Fruit fly (Drosophila melanogaster) whole organism, embryonic: ENCODE data around the gene 7B2.

Source experiments
- BEAF-32 ChIP-seq: fragments of 200-800 bp; sonication (Bioruptor generic); optimal IDR thresholded peaks from 3 replicates; lab custom pipeline; 2017; ENCODE audit warnings: missing biosample characterization, missing genetic modification characterization, mild to moderate bottlenecking, moderate library complexity, missing genetic modification reagents
- Blimp-1 ChIP-seq: fragments of 200-800 bp; sonication (Bioruptor generic); optimal IDR thresholded peaks from 3 replicates; lab custom pipeline; 2018; ENCODE audit warnings: missing biosample characterization, missing genetic modification characterization, mild to moderate bottlenecking, moderate library complexity, missing genetic modification reagents
- CG1024 ChIP-seq: fragments of 200-800 bp; sonication (Bioruptor generic); IDR thresholded peaks from 2 replicates; pipeline ENCODE4 v1.3.6; 2022; ENCODE audit warnings: missing biosample characterization, missing genetic modification characterization
- CG11560 ChIP-seq: fragments of 200-800 bp; sonication (Bioruptor generic); IDR thresholded peaks from 3 replicates; pipeline ENCODE4 v1.3.6; 2022; ENCODE audit warnings: missing biosample characterization, missing genetic modification characterization
- CG11695 ChIP-seq: fragments of 200-800 bp; sonication (Bioruptor generic); IDR thresholded peaks from 3 replicates; pipeline ENCODE4 v1.3.6; 2022; ENCODE audit warnings: missing biosample characterization, missing genetic modification characterization
- CG12391 ChIP-seq: fragments of 200-800 bp; sonication (Bioruptor generic); optimal IDR thresholded peaks from 3 replicates; lab custom pipeline; 2018; ENCODE audit warnings: missing biosample characterization, mild to moderate bottlenecking, missing genetic modification characterization, moderate library complexity
- CG13287 ChIP-seq: fragments of 200-800 bp; sonication (Bioruptor generic); IDR thresholded peaks from 2 replicates; pipeline ENCODE4 v1.3.6; 2022; ENCODE audit warnings: missing biosample characterization, missing genetic modification characterization; ENCODE audit not compliant: partially characterized antibody
- CG14710 ChIP-seq: fragments of 200-800 bp; sonication (Bioruptor generic); optimal IDR thresholded peaks from 3 replicates; lab custom pipeline; 2019; ENCODE audit warnings: missing biosample characterization, mild to moderate bottlenecking, missing genetic modification characterization, moderate library complexity
- CG14860 ChIP-seq: fragments of 200-800 bp; sonication (Bioruptor generic); IDR thresholded peaks from 3 replicates; pipeline ENCODE4 v1.3.6; 2022; ENCODE audit warnings: missing biosample characterization, missing genetic modification characterization; ENCODE audit not compliant: partially characterized antibody
- CG15601 ChIP-seq: fragments of 200-800 bp; sonication (Bioruptor generic); optimal IDR thresholded peaks from 3 replicates; lab custom pipeline; 2019; ENCODE audit warnings: missing biosample characterization, mild to moderate bottlenecking, missing genetic modification characterization, moderate library complexity
- CG1647 ChIP-seq: fragments of 200-800 bp; sonication (Bioruptor generic); optimal IDR thresholded peaks from 3 replicates; lab custom pipeline; 2016; ENCODE audit warnings: missing biosample characterization, missing genetic modification characterization
- CG17186 ChIP-seq: fragments of 200-800 bp; sonication (Bioruptor generic); optimal IDR thresholded peaks from 3 replicates; lab custom pipeline; 2017; ENCODE audit warnings: missing biosample characterization, missing genetic modification reagents, missing genetic modification characterization
- CG2129 ChIP-seq: fragments of 200-800 bp; sonication (Bioruptor generic); IDR thresholded peaks from 2 replicates; pipeline ENCODE4 v1.3.6; 2022; ENCODE audit warnings: missing biosample characterization, missing genetic modification characterization; ENCODE audit not compliant: partially characterized antibody
- CG30020 ChIP-seq: fragments of 200-800 bp; optimal IDR thresholded peaks from 2 replicates; lab custom pipeline; 2019; ENCODE audit warnings: missing biosample characterization, mild to moderate bottlenecking, missing genetic modification characterization, moderate library complexity
- CG31441 ChIP-seq: fragments of 200-800 bp; sonication (Bioruptor generic); IDR thresholded peaks from 2 replicates; pipeline ENCODE4 v1.3.6; 2022; ENCODE audit warnings: missing biosample characterization, missing genetic modification characterization
- CG32532 ChIP-seq: fragments of 200-800 bp; sonication (Bioruptor generic); IDR thresholded peaks from 2 replicates; pipeline ENCODE4 v1.3.6; 2022; ENCODE audit warnings: missing biosample characterization, missing genetic modification characterization
- CG34224 ChIP-seq: fragments of 200-800 bp; sonication (Bioruptor generic); IDR thresholded peaks from 3 replicates; pipeline ENCODE4 v1.3.6; 2022; ENCODE audit warnings: missing biosample characterization, missing genetic modification characterization; ENCODE audit not compliant: partially characterized antibody
- CG3995 ChIP-seq: fragments of 200-800 bp; sonication (Bioruptor generic); optimal IDR thresholded peaks from 3 replicates; lab custom pipeline; 2016; ENCODE audit warnings: missing biosample characterization, missing genetic modification characterization
- CG6254 ChIP-seq: fragments of 200-800 bp; sonication (Bioruptor generic); optimal IDR thresholded peaks from 3 replicates; lab custom pipeline; 2017; ENCODE audit warnings: mild to moderate bottlenecking, missing biosample characterization, missing genetic modification reagents, missing genetic modification characterization
- CG6791 ChIP-seq: fragments of 200-800 bp; sonication (Bioruptor generic); IDR thresholded peaks from 3 replicates; pipeline ENCODE4 v1.3.6; 2022; ENCODE audit warnings: missing biosample characterization, missing genetic modification characterization; ENCODE audit not compliant: partially characterized antibody
- CG7963 ChIP-seq: fragments of 200-800 bp; sonication (Bioruptor generic); IDR thresholded peaks from 3 replicates; pipeline ENCODE4 v1.3.6; 2022; ENCODE audit warnings: missing biosample characterization, missing genetic modification characterization; ENCODE audit not compliant: partially characterized antibody
- CG8944 ChIP-seq: fragments of 200-800 bp; sonication (Bioruptor generic); optimal IDR thresholded peaks from 3 replicates; lab custom pipeline; 2016; ENCODE audit warnings: missing biosample characterization, missing genetic modification characterization
- CG9797 ChIP-seq: fragments of 200-800 bp; sonication (Bioruptor generic); optimal IDR thresholded peaks from 3 replicates; lab custom pipeline; 2018; ENCODE audit warnings: missing biosample characterization, mild to moderate bottlenecking, missing genetic modification characterization
- Doc3 ChIP-seq: fragments of 200-800 bp; sonication (Bioruptor generic); IDR thresholded peaks from 3 replicates; pipeline ENCODE4 v1.3.6; 2022; ENCODE audit warnings: missing biosample characterization, missing genetic modification characterization; ENCODE audit not compliant: partially characterized antibody
- Dref ChIP-seq: fragments of 200-800 bp; sonication (Bioruptor generic); IDR thresholded peaks from 2 replicates; pipeline ENCODE4 v1.3.6; 2022; ENCODE audit warnings: missing biosample characterization, missing genetic modification characterization
- E2f1 ChIP-seq: fragments of 200-800 bp; sonication (Bioruptor generic); IDR thresholded peaks from 2 replicates; pipeline ENCODE4 v1.3.6; 2022; ENCODE audit warnings: missing biosample characterization, missing genetic modification characterization
- Ets97D ChIP-seq: fragments of 200-800 bp; sonication (Bioruptor generic); optimal IDR thresholded peaks from 3 replicates; lab custom pipeline; 2016; ENCODE audit warnings: missing biosample characterization, missing genetic modification characterization
- Hmx ChIP-seq: fragments of 200-800 bp; sonication (Bioruptor generic); optimal IDR thresholded peaks from 2 replicates; lab custom pipeline; 2016; ENCODE audit warnings: missing biosample characterization, missing genetic modification characterization
- Lpt ChIP-seq: fragments of >200 bp; optimal IDR thresholded peaks from 2 replicates; lab custom pipeline; 2018; ENCODE audit warnings: missing biosample characterization, missing genetic modification characterization
- NfI ChIP-seq: fragments of 200-800 bp; sonication (Bioruptor generic); optimal IDR thresholded peaks from 3 replicates; lab custom pipeline; 2018; ENCODE audit warnings: missing biosample characterization, mild to moderate bottlenecking, missing genetic modification characterization, moderate library complexity
- Oli ChIP-seq: fragments of 200-800 bp; sonication (Bioruptor generic); optimal IDR thresholded peaks from 2 replicates; lab custom pipeline; 2018; ENCODE audit warnings: missing biosample characterization, mild to moderate bottlenecking, missing genetic modification characterization, moderate library complexity
- Sry-δ ChIP-seq: fragments of 200-800 bp; sonication (Bioruptor generic); optimal IDR thresholded peaks from 2 replicates; lab custom pipeline; 2016; ENCODE audit warnings: missing biosample characterization, missing genetic modification characterization
- Stat92E ChIP-seq, 3 experiments: fragments of >200 bp in 2 of 3; fragments of 200-800 bp in 1 of 3; sonication (Bioruptor generic) in 1 of 3; optimal IDR thresholded peaks; 2 replicates each; lab custom pipeline; 2017 to 2019; ENCODE audit warnings: missing biosample characterization in 3 of 3, missing genetic modification characterization in 3 of 3, mild to moderate bottlenecking in 1 of 3, moderate library complexity in 1 of 3
- abd-A ChIP-seq: fragments of 200-800 bp; sonication (Bioruptor generic); optimal IDR thresholded peaks from 3 replicates; lab custom pipeline; 2019; ENCODE audit warnings: missing biosample characterization, mild to moderate bottlenecking, missing genetic modification characterization, moderate library complexity
- bbx ChIP-seq: fragments of 200-800 bp; sonication (Bioruptor generic); IDR thresholded peaks from 2 replicates; pipeline ENCODE4 v1.3.6; 2022; ENCODE audit warnings: missing biosample characterization, missing genetic modification characterization; ENCODE audit not compliant: partially characterized antibody
- bcd ChIP-seq: fragments of 200-800 bp; sonication (Bioruptor generic); optimal IDR thresholded peaks from 2 replicates; lab custom pipeline; 2017; ENCODE audit warnings: missing biosample characterization, mild to moderate bottlenecking, missing genetic modification characterization
- bowl ChIP-seq: fragments of 200-800 bp; sonication (Bioruptor generic); IDR thresholded peaks from 2 replicates; pipeline ENCODE4 v1.3.6; 2022; ENCODE audit warnings: missing biosample characterization, missing genetic modification characterization
- cato ChIP-seq: fragments of 200-800 bp; sonication (Bioruptor generic); optimal IDR thresholded peaks from 2 replicates; lab custom pipeline; 2016; ENCODE audit warnings: missing biosample characterization, missing genetic modification characterization, borderline replicate concordance
- chinmo ChIP-seq: fragments of 200-800 bp; sonication (Bioruptor generic); IDR thresholded peaks from 4 replicates; pipeline ENCODE4 v1.3.6; 2022; ENCODE audit warnings: missing biosample characterization, missing genetic modification characterization; ENCODE audit not compliant: partially characterized antibody
- fd102C ChIP-seq: fragments of 200-800 bp; sonication (Bioruptor generic); optimal IDR thresholded peaks from 2 replicates; lab custom pipeline; 2018; ENCODE audit warnings: missing biosample characterization, mild to moderate bottlenecking, missing genetic modification characterization, moderate library complexity
- fu2 ChIP-seq: fragments of 200-800 bp; sonication (Bioruptor generic); optimal IDR thresholded peaks from 2 replicates; lab custom pipeline; 2016; ENCODE audit warnings: missing biosample characterization, missing genetic modification characterization
- nmo ChIP-seq: fragments of 200-800 bp; sonication (Bioruptor generic); optimal IDR thresholded peaks from 2 replicates; lab custom pipeline; 2018; ENCODE audit warnings: missing biosample characterization, mild to moderate bottlenecking, missing genetic modification characterization, moderate library complexity
- p53 ChIP-seq: fragments of 200-800 bp; sonication (Bioruptor generic); optimal IDR thresholded peaks from 2 replicates; lab custom pipeline; 2016; ENCODE audit warnings: missing biosample characterization, missing genetic modification characterization
- row ChIP-seq: fragments of 200-800 bp; sonication (Bioruptor generic); IDR thresholded peaks from 3 replicates; pipeline ENCODE4 v1.3.6; 2022; ENCODE audit warnings: missing biosample characterization, missing genetic modification characterization
- sens ChIP-seq: fragments of 200-800 bp; sonication (Bioruptor generic); peaks from one replicate; lab custom pipeline; 2016; ENCODE audit warnings: missing biosample characterization, missing genetic modification characterization
- unc-4 ChIP-seq: fragments of 200-800 bp; sonication (Bioruptor generic); IDR thresholded peaks from 2 replicates; pipeline ENCODE4 v1.3.6; 2022; ENCODE audit warnings: missing biosample characterization, missing genetic modification characterization; ENCODE audit not compliant: partially characterized antibody
- vvl ChIP-seq: fragments of 200-800 bp; sonication (Bioruptor generic); IDR thresholded peaks from 2 replicates; pipeline ENCODE4 v1.3.6; 2022; ENCODE audit warnings: missing biosample characterization, missing genetic modification characterization
- zen2 ChIP-seq: fragments of 200-800 bp; sonication (Bioruptor generic); IDR thresholded peaks from 3 replicates; pipeline ENCODE4 v1.3.6; 2022; ENCODE audit warnings: missing biosample characterization, missing genetic modification characterization; ENCODE audit not compliant: partially characterized antibody

7B2 gene

DNA sequence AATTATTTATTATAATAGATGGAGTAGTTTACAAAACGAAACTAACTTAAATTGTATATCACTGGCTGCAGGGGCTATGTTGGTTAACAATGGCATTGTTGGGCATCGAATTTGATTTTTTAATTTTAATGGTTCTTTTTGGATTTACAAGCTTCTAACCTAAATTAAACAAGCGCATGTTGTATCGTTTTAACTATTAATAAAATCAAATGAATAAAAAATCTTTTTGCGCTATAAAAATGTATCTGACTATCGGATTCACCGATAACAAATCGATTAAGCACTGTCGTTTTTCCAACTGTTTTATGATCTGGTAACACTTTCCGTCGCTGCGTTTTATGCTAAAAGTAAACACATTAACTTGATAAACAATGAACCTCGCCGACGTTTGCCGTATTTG, 1.9 kb upstream of the 7B2 start, which contains the start of the genes hd and CG14667 (continued):
- no peak for TF ChIP-seq CG8944 (GFP tag; lab: Kevin White, UChicago)
- TF ChIP-seq Hmx (GFP tag; lab: Kevin White, UChicago), result no peak
- peak; percentile 45 for TF ChIP-seq CG30020 (tag; lab: Kevin White, UChicago)
- TF ChIP-seq CG14860 (GFP tag; lab: Robert Waterston, UW), result no peak
- no peak for TF ChIP-seq fu2
- TF ChIP-seq NfI (GFP tag; lab: Kevin White, UChicago), result no peak
- TF ChIP-seq CG2129 (GFP tag; lab: Robert Waterston, UW), result peak; percentile 24; the same call in 1 of the 2 replicates
- TF ChIP-seq CG32532 (GFP tag; lab: Robert Waterston, UW), result no peak
- TF ChIP-seq row (GFP tag; lab: Robert Waterston, UW), result 0 out of 3 replicates have a peak, but pooled peaks have one; percentile 42
- peak; percentile 55; the same call in 1 of the 3 replicates for TF ChIP-seq CG11560 (tag; lab: Robert Waterston, UW)
- TF ChIP-seq Ets97D (GFP tag; lab: Kevin White, UChicago), result peak; percentile 23
- TF ChIP-seq CG1647 (GFP tag; lab: Kevin White, UChicago), result no peak
- peak; percentile 77 for TF ChIP-seq BEAF-32 (GFP tag; lab: Kevin White, UChicago)
- TF ChIP-seq CG7963 (GFP tag; lab: Robert Waterston, UW), result peak; percentile 49; the same call in 2 of the 3 replicates
- peak; percentile 54; the same call in 1 of the 3 replicates for TF ChIP-seq Doc3 (GFP tag; lab: Robert Waterston, UW)
- peak; percentile 67 for TF ChIP-seq Sry-δ (GFP tag; lab: Kevin White, UChicago)
- peak; percentile 59; the same call in 2 of the 3 replicates for TF ChIP-seq CG34224 (GFP tag; lab: Robert Waterston, UW)
- no peak for TF ChIP-seq Oli (tag; lab: Kevin White, UChicago)
- peak; percentile 69 for TF ChIP-seq CG17186
- TF ChIP-seq Blimp-1 (GFP tag; lab: Kevin White, UChicago), result no peak
- peak; percentile 32 for TF ChIP-seq CG12391 (tag; lab: Kevin White, UChicago)
- 0 out of 4 replicates have a peak, but pooled peaks have one; percentile 45 for TF ChIP-seq chinmo (GFP tag; lab: Robert Waterston, UW)
- TF ChIP-seq CG13287, result peak; percentile 67
- TF ChIP-seq bowl (GFP tag; lab: Robert Waterston, UW), result no peak
- peak; percentile 26; the same call in 1 of the 2 replicates for TF ChIP-seq bbx (GFP tag; lab: Robert Waterston, UW)
- no peak for TF ChIP-seq E2f1 (GFP tag; lab: Robert Waterston, UW)
- TF ChIP-seq CG3995, result peak; percentile 4
- TF ChIP-seq p53 (GFP tag; lab: Kevin White, UChicago), result no peak
- TF ChIP-seq unc-4 (GFP tag; lab: Robert Waterston, UW), result peak; percentile 62; the same call in 1 of the 2 replicates
- 0 out of 2 replicates have a peak, but pooled peaks have one; percentile 20 for TF ChIP-seq vvl (GFP tag; lab: Robert Waterston, UW)
- TF ChIP-seq Lpt (GFP tag; lab: Kevin White, UChicago), result no peak
- TF ChIP-seq CG11695 (GFP tag; lab: Robert Waterston, UW), result 0 out of 3 replicates have a peak, but pooled peaks have one; percentile 8
- no peak for TF ChIP-seq cato (GFP tag; lab: Kevin White, UChicago)
- no peak for TF ChIP-seq CG31441 (GFP tag; lab: Robert Waterston, UW)
- TF ChIP-seq nmo (GFP tag; lab: Kevin White, UChicago), result peak; percentile 40
- TF ChIP-seq CG14710 (tag; lab: Kevin White, UChicago), result peak; percentile 46
- no peak for TF ChIP-seq CG6254
- peak; percentile 31 for TF ChIP-seq CG15601 (tag; lab: Kevin White, UChicago)
- peak; percentile 17; the same call in 1 of the 3 replicates for TF ChIP-seq zen2 (GFP tag; lab: Robert Waterston, UW)
- TF ChIP-seq bcd (GFP tag; lab: Kevin White, UChicago), result peak; percentile 14
- no peak for TF ChIP-seq abd-A (tag; lab: Kevin White, UChicago)
- TF ChIP-seq CG6791 (GFP tag; lab: Robert Waterston, UW), result 0 out of 3 replicates have a peak, but pooled peaks have one; percentile 45
- TF ChIP-seq sens (GFP tag; lab: Kevin White, UChicago), result peak; percentile 84
- peak; percentile 53 for TF ChIP-seq CG9797 (GFP tag; lab: Kevin White, UChicago)
- no peak for TF ChIP-seq fd102C
- peak in 1 of 3 experiments; percentile 11 for TF ChIP-seq Stat92E (GFP tag; optimal IDR thresholded peaks at IDR 0.05; lab: Kevin White, UChicago)
- TF ChIP-seq Dref, result peak; percentile 80
- no peak for TF ChIP-seq CG1024
